Worm (Caenorhabditis elegans) whole organism, L2 larva: ENCODE results near the gene bath-36.

Experiments
- R02D3.7 ChIP-seq: fragments of 150-350 bp; optimal IDR thresholded peaks from 2 replicates; lab custom pipeline; 2014; ENCODE audit warnings: missing biosample characterization, missing genetic modification characterization
- egl-27 ChIP-seq: sonication (generic microtip); optimal IDR thresholded peaks from 3 replicates; lab custom pipeline; 2017; ENCODE audit warnings: missing biosample characterization, missing genetic modification reagents, missing genetic modification characterization
- nhr-11 ChIP-seq: fragments of 150-350 bp; optimal IDR thresholded peaks from 2 replicates; lab custom pipeline; 2014; ENCODE audit warnings: missing biosample characterization, missing genetic modification characterization
- unc-39 ChIP-seq: fragments of 150-350 bp; optimal IDR thresholded peaks from 2 replicates; lab custom pipeline; 2014; ENCODE audit warnings: missing biosample characterization, missing genetic modification characterization
- unc-62 ChIP-seq: fragments of 150-350 bp; optimal IDR thresholded peaks from 2 replicates; lab custom pipeline; 2014; ENCODE audit warnings: missing biosample characterization, missing genetic modification reagents, missing genetic modification characterization

DNA sequence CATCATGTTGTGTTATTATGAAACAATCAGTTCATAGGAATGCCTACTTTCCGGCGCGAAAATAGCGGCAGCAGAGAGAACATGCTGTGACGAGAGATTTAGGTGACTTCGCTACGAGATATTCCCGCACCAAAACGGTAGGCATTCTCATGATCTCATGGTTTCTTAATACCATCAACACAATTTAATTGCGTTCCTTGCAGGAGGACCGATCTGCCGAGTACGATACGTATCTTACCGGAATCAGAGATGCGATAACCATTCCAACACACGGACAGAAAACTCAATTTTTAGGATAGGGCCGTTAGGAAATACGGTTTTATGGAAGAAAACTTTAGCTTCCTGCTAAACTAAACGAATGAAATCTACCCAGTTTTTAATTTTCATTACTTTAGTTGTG is 38.9 kb upstream of the bath-36 start, which contains the start of gene T09F5.1:
- TF ChIP-seq unc-39 (tag; lab: Kevin White, UChicago) (no peak), unc-62 (GFP tag; lab: Kevin White, UChicago) (no peak), R02D3.7 (tag; lab: Kevin White, UChicago) (no peak), egl-27 (tag; lab: Kevin White, UChicago) (no peak), nhr-11 (tag; lab: Kevin White, UChicago) (no peak)
